Worm (Caenorhabditis elegans) whole organism, early embryonic: ENCODE data around the gene nlg-1.

Experiments
- B0310.2 ChIP-seq: sonication (generic microtip); optimal IDR thresholded peaks from 2 replicates; lab custom pipeline; 2016; ENCODE audit warnings: mild to moderate bottlenecking, missing genetic modification characterization, missing compliant biosample characterization
- F13C5.2 ChIP-seq: sonication (generic microtip); optimal IDR thresholded peaks from 2 replicates; lab custom pipeline; 2017; ENCODE audit warnings: mild to moderate bottlenecking, missing genetic modification characterization, inconsistent platforms, missing compliant biosample characterization
- aly-1 ChIP-seq: sonication (generic microtip); optimal IDR thresholded peaks from 2 replicates; lab custom pipeline; 2016; ENCODE audit warnings: missing genetic modification characterization, missing compliant biosample characterization
- ama-1 ChIP-seq: fragments of 150-350 bp; optimal IDR thresholded peaks from 2 replicates; lab custom pipeline; 2014
- ceh-13 ChIP-seq: fragments of 200-800 bp; sonication (Bioruptor generic); optimal IDR thresholded peaks from 2 replicates; lab custom pipeline; 2018; ENCODE audit warnings: mild to moderate bottlenecking, missing genetic modification characterization, missing compliant biosample characterization
- ceh-36 ChIP-seq: sonication (generic microtip); optimal IDR thresholded peaks from 2 replicates; lab custom pipeline; 2016; ENCODE audit warnings: missing genetic modification characterization, inconsistent platforms, missing compliant biosample characterization
- ets-7 ChIP-seq: sonication (generic microtip); optimal IDR thresholded peaks from 2 replicates; lab custom pipeline; 2016; ENCODE audit warnings: missing genotype, missing genetic modification characterization, missing compliant biosample characterization
- flt-1 ChIP-seq: fragments of 200-800 bp; sonication (Bioruptor generic); IDR thresholded peaks from 2 replicates; pipeline ENCODE4 v1.3.6; 2022; ENCODE audit warnings: missing genetic modification characterization, missing compliant biosample characterization
- hmbx-1 ChIP-seq: sonication (generic microtip); optimal IDR thresholded peaks from 2 replicates; lab custom pipeline; 2016; ENCODE audit warnings: mild to moderate bottlenecking, missing genetic modification characterization, missing compliant biosample characterization
- hmg-4 ChIP-seq: fragments of 200-800 bp; sonication (Bioruptor generic); optimal IDR thresholded peaks from 2 replicates; lab custom pipeline; 2018; ENCODE audit warnings: mild to moderate bottlenecking, missing genetic modification characterization, missing compliant biosample characterization
- hnd-1 ChIP-seq: sonication (generic microtip); optimal IDR thresholded peaks from 2 replicates; lab custom pipeline; 2016; ENCODE audit warnings: missing genetic modification characterization, missing compliant biosample characterization
- pes-1 ChIP-seq: fragments of 200-800 bp; sonication (Bioruptor generic); IDR thresholded peaks from 2 replicates; pipeline ENCODE4 v1.3.6; 2022; ENCODE audit warnings: missing genetic modification reagents, missing genetic modification characterization, missing compliant biosample characterization
- scrt-1 ChIP-seq: fragments of 200-800 bp; sonication (Bioruptor generic); IDR thresholded peaks from 2 replicates; pipeline ENCODE4 v1.3.6; 2022; ENCODE audit warnings: missing genetic modification characterization, missing compliant biosample characterization
- sea-1 ChIP-seq: fragments of 200-800 bp; sonication (Bioruptor generic); conservative IDR thresholded peaks from 2 replicates; pipeline ENCODE4 v1.3.6; 2022; ENCODE audit warnings: missing genetic modification characterization, missing compliant biosample characterization
- tbx-11 ChIP-seq: fragments of 200-800 bp; sonication (Bioruptor generic); IDR thresholded peaks from 2 replicates; pipeline ENCODE4 v1.3.6; 2022; ENCODE audit warnings: missing genetic modification characterization, missing compliant biosample characterization
- tbx-37 ChIP-seq: fragments of 200-800 bp; sonication (Bioruptor generic); conservative IDR thresholded peaks from 2 replicates; pipeline ENCODE4 v1.3.6; 2022; ENCODE audit warnings: missing genetic modification reagents, missing genetic modification characterization, missing compliant biosample characterization
- tra-4 ChIP-seq: sonication (generic microtip); optimal IDR thresholded peaks from 2 replicates; lab custom pipeline; 2017; ENCODE audit warnings: missing genetic modification characterization, missing compliant biosample characterization

The nlg-1 gene

DNA sequence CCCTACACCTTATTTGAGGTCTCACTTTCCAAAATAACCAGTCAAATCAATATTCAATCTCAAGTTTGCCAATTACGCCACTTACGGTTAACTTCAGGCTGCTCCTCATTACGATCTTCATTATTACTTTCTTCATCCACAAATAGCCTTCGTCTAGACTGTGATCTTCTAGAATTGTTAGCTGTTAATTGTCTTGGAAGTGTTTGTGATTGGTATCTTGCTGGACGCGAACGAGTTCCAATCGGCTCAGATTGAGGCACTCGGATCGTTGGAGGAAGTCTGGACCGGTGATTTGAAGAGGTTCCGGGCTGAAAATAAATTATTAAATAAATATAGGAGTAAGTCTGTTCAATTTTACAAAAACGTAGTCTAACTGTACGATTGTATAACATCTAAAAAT lies 35.9 kb upstream of the nlg-1 start:
- no peak for TF ChIP-seq ama-1 (lab: Kevin White, UChicago)
- TF ChIP-seq tbx-11 (GFP tag; lab: Robert Waterston, UW), result no peak

DNA sequence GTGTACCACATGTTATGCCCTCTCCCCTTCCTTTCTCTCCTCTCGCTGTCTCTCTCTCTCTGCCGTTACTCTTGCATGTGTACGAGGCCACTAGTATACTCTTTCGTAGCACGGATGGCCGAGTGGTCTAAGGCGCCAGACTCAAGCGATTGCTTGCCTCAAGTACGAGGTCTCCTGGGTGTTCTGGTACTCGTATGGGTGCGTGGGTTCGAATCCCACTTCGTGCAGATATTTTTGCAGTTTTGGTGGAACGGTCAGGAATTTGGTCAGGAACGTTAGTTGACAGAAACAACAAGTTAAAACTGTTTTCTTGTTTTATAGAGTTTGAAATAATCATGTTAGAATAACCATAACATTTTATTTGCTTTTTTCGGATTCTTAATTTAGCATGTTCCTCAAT lies 34.5 kb upstream of the nlg-1 start:
- no peak for TF ChIP-seq ama-1 (lab: Kevin White, UChicago)
- peak; percentile 100 for TF ChIP-seq sea-1 (GFP tag; lab: Robert Waterston, UW)
- TF ChIP-seq ceh-36 (tag; lab: Kevin White, UChicago), result peak; percentile 97
- peak; percentile 99 for TF ChIP-seq ceh-13
- TF ChIP-seq pes-1 (GFP tag; lab: Robert Waterston, UW), result peak; percentile 99
- peak; percentile 99 for TF ChIP-seq aly-1
- peak; percentile 94 for TF ChIP-seq hmbx-1 (tag; lab: Kevin White, UChicago)
- peak; percentile 99 for TF ChIP-seq tbx-37
- TF ChIP-seq hmg-4, result peak; percentile 100
- peak; percentile 100 for TF ChIP-seq scrt-1 (GFP tag; lab: Robert Waterston, UW)
- TF ChIP-seq F13C5.2 (tag; lab: Kevin White, UChicago), result peak; percentile 100
- TF ChIP-seq tra-4, result peak; percentile 98
- TF ChIP-seq flt-1, result peak; percentile 99
- TF ChIP-seq B0310.2 (tag; lab: Kevin White, UChicago), result peak; percentile 99
- peak; percentile 99 for TF ChIP-seq tbx-11 (GFP tag; lab: Robert Waterston, UW)
- TF ChIP-seq ets-7 (tag; lab: Kevin White, UChicago), result peak; percentile 97
- TF ChIP-seq hnd-1 (tag; lab: Kevin White, UChicago), result peak; percentile 96

DNA sequence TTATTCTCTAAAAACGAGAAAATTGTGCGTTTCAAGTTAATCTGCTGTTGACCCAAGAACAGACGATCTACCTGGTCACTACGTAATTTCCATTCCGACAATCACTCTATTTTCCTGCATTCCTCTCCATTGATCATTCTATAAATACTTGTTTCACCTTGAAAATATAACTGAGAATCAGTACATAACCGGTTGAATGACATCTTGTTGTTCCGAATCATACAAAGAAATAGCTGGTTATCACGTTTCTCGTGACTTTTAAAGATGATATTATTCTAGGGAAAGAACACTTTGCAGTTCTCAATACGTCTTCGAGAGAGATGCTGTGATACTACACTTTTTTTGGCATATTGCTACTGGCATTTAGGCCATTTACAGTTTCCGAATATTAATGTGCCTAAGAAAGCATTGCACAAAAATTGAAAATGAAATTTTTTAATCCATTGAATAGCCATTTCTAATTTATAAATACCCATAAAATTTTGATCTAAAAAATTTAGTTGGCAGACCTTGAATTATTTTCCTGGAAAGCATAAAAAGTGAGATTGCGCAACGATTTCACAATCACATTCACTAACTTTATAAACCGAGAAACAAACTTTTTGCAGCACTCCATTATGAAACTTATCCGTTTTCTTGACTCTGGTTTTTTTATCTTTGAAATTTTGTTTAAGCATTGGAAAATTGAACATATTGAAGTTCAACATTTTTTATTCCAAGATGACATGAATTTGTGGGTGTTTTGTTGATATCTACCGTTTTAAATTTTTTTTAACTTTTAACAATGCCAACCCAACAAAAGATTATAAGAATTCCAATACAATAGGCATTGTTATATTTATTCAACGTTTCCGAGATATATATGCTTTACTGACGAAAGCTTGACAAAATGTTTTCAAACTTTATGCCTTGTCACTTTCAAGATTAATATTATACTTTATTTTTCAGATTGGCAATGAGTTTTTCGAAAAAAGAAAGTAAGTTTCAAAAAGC lies 33.0 kb upstream of the nlg-1 start, which contains the start of gene C04A11.5:
C04A11.5 (plus strand) TSS at position 943 of the 993 bp plus-strand sequence.
- TF ChIP-seq tbx-11 (GFP tag; lab: Robert Waterston, UW) (no peak), ceh-13 (no peak), ceh-36 (tag; lab: Kevin White, UChicago) (no peak)

DNA sequence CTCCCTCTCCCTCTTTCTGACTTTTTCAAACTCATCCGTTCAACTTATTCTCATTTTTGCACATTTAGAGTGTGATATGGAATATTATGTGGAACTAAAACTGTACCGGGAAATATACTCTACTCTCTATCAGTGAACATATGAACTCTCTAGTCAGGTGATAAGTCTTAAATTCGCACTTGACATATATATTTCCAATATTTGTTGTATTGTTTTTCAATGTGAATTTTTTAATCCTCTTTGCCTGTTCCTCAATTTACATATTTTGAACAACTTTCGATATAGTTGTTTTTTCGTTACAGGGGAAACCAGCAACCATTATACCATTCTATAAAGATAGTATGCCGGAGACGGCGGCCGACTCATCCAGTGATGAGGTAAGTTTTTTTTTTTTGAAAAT lies 29.2 kb upstream of the nlg-1 start, which contains the start of gene C04A11.1:
C04A11.1 (plus strand) TSS at position 301 of the 400 bp plus-strand sequence.
- TF ChIP-seq hmbx-1 (tag; lab: Kevin White, UChicago), result no peak

DNA sequence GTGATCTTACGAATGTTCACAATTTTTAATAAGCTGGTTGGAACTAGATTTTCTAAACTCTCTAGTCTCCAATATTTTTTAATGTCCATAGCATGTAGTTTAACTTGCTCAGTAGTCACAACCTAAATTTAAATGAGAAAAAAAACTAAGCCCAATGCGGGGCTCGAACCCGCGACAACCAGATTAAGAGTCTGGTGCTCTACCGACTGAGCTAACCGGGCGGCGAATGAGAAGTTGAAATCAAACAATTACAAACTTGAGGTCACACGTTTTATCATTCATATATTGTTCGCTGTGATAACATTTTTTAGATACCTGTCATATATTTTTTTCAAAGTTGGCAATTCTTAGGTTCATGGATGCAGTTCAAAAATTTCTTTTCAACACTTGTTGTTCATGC lies 24.8 kb upstream of the nlg-1 start:
- TF ChIP-seq hmg-4, result no peak
- TF ChIP-seq B0310.2 (tag; lab: Kevin White, UChicago), result no peak
- TF ChIP-seq ets-7 (tag; lab: Kevin White, UChicago), result no peak
- TF ChIP-seq ceh-13, result no peak
- TF ChIP-seq pes-1 (GFP tag; lab: Robert Waterston, UW), result no peak
- TF ChIP-seq scrt-1 (GFP tag; lab: Robert Waterston, UW), result no peak
- no peak for TF ChIP-seq tbx-11 (GFP tag; lab: Robert Waterston, UW)
- no peak for TF ChIP-seq ama-1 (lab: Kevin White, UChicago)
- no peak for TF ChIP-seq tra-4
- TF ChIP-seq ceh-36 (tag; lab: Kevin White, UChicago), result no peak
- no peak for TF ChIP-seq hnd-1 (tag; lab: Kevin White, UChicago)
- TF ChIP-seq tbx-37, result no peak
- TF ChIP-seq aly-1, result no peak
- TF ChIP-seq flt-1, result no peak
- no peak for TF ChIP-seq F13C5.2 (tag; lab: Kevin White, UChicago)
- no peak for TF ChIP-seq hmbx-1 (tag; lab: Kevin White, UChicago)

DNA sequence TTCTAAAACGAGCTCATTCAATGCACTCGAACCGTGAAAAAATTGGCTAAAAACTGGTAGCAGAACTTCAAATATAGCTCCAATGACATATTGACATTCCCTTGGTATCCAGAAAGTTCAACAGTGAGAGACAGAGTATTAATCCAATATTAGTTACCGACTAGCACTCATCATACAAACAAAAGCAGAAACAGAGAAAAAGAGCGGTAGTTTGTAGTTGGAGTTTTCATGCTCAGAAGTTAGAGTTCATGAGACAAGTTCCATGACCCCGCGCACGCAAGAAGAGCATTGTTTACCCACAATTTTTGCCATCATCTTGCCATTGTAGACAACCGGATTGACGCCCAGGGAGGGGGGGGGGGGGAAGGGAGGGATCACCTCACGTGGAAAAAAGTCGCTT lies 23.3 kb upstream of the nlg-1 start:
- TF ChIP-seq scrt-1 (GFP tag; lab: Robert Waterston, UW), result no peak
- TF ChIP-seq flt-1, result no peak
- TF ChIP-seq hnd-1 (tag; lab: Kevin White, UChicago), result no peak
- TF ChIP-seq F13C5.2 (tag; lab: Kevin White, UChicago), result no peak
- no peak for TF ChIP-seq ets-7 (tag; lab: Kevin White, UChicago)
- no peak for TF ChIP-seq ceh-36 (tag; lab: Kevin White, UChicago)
- no peak for TF ChIP-seq aly-1
- TF ChIP-seq ama-1 (lab: Kevin White, UChicago), result no peak
- no peak for TF ChIP-seq B0310.2 (tag; lab: Kevin White, UChicago)
- no peak for TF ChIP-seq ceh-13
- TF ChIP-seq tbx-11 (GFP tag; lab: Robert Waterston, UW), result no peak
- no peak for TF ChIP-seq hmg-4
- no peak for TF ChIP-seq tbx-37
- no peak for TF ChIP-seq pes-1 (GFP tag; lab: Robert Waterston, UW)
- no peak for TF ChIP-seq hmbx-1 (tag; lab: Kevin White, UChicago)
- no peak for TF ChIP-seq tra-4
- no peak for TF ChIP-seq sea-1 (GFP tag; lab: Robert Waterston, UW)

DNA sequence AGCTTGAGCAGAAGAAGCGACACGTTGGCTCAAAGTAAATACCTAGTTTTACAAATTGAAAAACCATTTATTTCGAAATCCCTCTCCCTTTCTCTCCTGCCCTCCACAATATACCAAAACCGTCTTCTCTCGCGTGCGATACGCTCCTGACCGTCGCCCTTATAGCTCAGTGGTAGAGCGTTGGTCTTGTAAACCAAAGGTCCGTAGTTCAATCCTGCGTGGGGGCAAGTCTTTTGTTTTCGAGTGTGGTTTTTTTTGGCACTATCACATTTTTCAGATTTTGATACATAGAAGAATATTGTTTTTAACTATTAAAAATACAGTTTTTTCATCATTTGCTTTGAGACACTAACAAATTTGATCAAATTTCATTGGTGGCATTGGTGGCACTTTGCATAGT lies 22.6 kb upstream of the nlg-1 start:
- peak; percentile 87 for TF ChIP-seq pes-1 (GFP tag; lab: Robert Waterston, UW)
- TF ChIP-seq tbx-11 (GFP tag; lab: Robert Waterston, UW), result peak; percentile 69; the same call in 1 of the 2 replicates
- no peak for TF ChIP-seq tra-4
- TF ChIP-seq sea-1 (GFP tag; lab: Robert Waterston, UW), result peak; percentile 82
- TF ChIP-seq ets-7 (tag; lab: Kevin White, UChicago), result no peak
- TF ChIP-seq ceh-36 (tag; lab: Kevin White, UChicago), result peak; percentile 61
- TF ChIP-seq aly-1, result peak; percentile 19
- TF ChIP-seq scrt-1 (GFP tag; lab: Robert Waterston, UW), result peak; percentile 80
- TF ChIP-seq ama-1 (lab: Kevin White, UChicago), result no peak
- peak; percentile 8 for TF ChIP-seq ceh-13
- peak; percentile 72 for TF ChIP-seq tbx-37
- peak; percentile 53 for TF ChIP-seq hmg-4
- TF ChIP-seq F13C5.2 (tag; lab: Kevin White, UChicago), result no peak
- TF ChIP-seq hmbx-1 (tag; lab: Kevin White, UChicago), result no peak
- TF ChIP-seq B0310.2 (tag; lab: Kevin White, UChicago), result peak; percentile 58
- TF ChIP-seq hnd-1 (tag; lab: Kevin White, UChicago), result peak; percentile 45
- TF ChIP-seq flt-1, result peak; percentile 74
